Fruit fly (Drosophila melanogaster): ENCODE data around the gene CG4949.
A peak's percentile ranks its signal among the peaks of the same experiment; 100 is the strongest.

CG4949 gene

dm6 chrX:17123545-17124203 lies 45.0 kb downstream of the CG4949 start:
- no peak for TF ChIP-seq CG11617 (GFP tag; optimal IDR thresholded peaks at IDR 0.05)
- no peak for TF ChIP-seq toe (GFP tag; optimal IDR thresholded peaks at IDR 0.05)
- TF ChIP-seq Hr96 (GFP tag; optimal IDR thresholded peaks at IDR 0.05): no peak
- TF ChIP-seq CG12768 (GFP tag; optimal IDR thresholded peaks at IDR 0.05): no peak
- no peak for TF ChIP-seq Clk (GFP tag; optimal IDR thresholded peaks at IDR 0.05)
- TF ChIP-seq CG1620 (GFP tag; optimal IDR thresholded peaks at IDR 0.05): no peak
- no peak for TF ChIP-seq bab1 (GFP tag; optimal IDR thresholded peaks at IDR 0.05)
- no peak for TF ChIP-seq CG5204 (GFP tag; optimal IDR thresholded peaks at IDR 0.05)
- no peak for TF ChIP-seq Mnt (GFP tag; optimal IDR thresholded peaks at IDR 0.05)
- TF ChIP-seq ovo (GFP tag; optimal IDR thresholded peaks at IDR 0.05): no peak
- TF ChIP-seq CG14711 (tag; optimal IDR thresholded peaks at IDR 0.05): no peak
- no peak for TF ChIP-seq cnc (optimal IDR thresholded peaks at IDR 0.05)
- no peak for TF ChIP-seq cic (GFP tag; optimal IDR thresholded peaks at IDR 0.05)
- no peak for TF ChIP-seq kay (GFP tag; ENCODE audit: borderline replicate concordance)
- TF ChIP-seq pad (GFP tag; optimal IDR thresholded peaks at IDR 0.05): no peak
- no peak for TF ChIP-seq Crg-1 (GFP tag; optimal IDR thresholded peaks at IDR 0.05)
- TF ChIP-seq CG7101 (tag; optimal IDR thresholded peaks at IDR 0.05): no peak
- TF ChIP-seq CG7045 (GFP tag; optimal IDR thresholded peaks at IDR 0.05): no peak
- no peak for TF ChIP-seq CG33017 (tag; optimal IDR thresholded peaks at IDR 0.05)
- no peak for TF ChIP-seq tj (GFP tag; optimal IDR thresholded peaks at IDR 0.05)

dm6 chrX:17125017-17125821 lies 46.6 kb downstream of the CG4949 start:
- TF ChIP-seq CG12768 (GFP tag; optimal IDR thresholded peaks at IDR 0.05): no peak
- TF ChIP-seq ovo (GFP tag; optimal IDR thresholded peaks at IDR 0.05): peak; percentile 76
- peak; percentile 58 for TF ChIP-seq CG14711 (tag; optimal IDR thresholded peaks at IDR 0.05)
- TF ChIP-seq bab1 (GFP tag; optimal IDR thresholded peaks at IDR 0.05): peak; percentile 39
- peak; percentile 81 for TF ChIP-seq pad (GFP tag; optimal IDR thresholded peaks at IDR 0.05)
- no peak for TF ChIP-seq toe (GFP tag; optimal IDR thresholded peaks at IDR 0.05)
- no peak for TF ChIP-seq Crg-1 (GFP tag; optimal IDR thresholded peaks at IDR 0.05)
- no peak for TF ChIP-seq CG11617 (GFP tag; optimal IDR thresholded peaks at IDR 0.05)
- TF ChIP-seq cnc (optimal IDR thresholded peaks at IDR 0.05): no peak

DNA sequence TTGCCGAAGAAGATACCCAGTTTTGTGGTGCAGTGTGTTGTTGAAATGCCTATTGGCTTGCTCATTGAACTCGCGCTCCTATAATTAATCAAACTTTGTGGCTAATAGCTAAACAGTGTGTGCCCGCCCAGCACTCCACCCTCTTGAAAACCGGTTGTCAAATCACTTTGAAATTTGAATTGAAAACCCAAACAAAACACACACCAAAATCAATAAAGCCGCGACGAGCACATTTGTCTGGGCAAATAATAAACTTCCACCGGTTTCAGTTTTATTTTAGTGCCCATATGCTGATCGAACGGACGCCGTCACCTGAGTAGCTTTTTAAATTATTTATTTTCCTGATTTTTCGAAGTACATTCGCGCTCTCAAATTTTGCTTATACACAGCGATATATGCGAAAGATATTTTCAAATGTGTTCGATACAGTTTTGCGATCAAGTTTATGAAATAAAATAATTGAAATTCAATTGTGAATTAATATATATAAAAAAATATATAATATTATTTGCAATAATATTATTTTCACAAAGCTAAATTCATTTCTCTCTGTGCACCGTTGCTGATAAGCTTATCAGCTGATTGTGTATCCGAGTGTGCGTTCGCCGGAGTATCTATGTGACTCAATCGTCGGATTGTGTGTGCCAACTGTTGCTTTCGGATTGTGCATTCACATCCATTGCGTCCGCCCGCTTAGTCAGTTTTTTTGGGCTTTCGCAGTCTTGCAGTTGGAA lies 51.3 kb downstream of the CG4949 start:
- TF ChIP-seq Hr96 (GFP tag; optimal IDR thresholded peaks at IDR 0.05) (no peak), Mnt (GFP tag; optimal IDR thresholded peaks at IDR 0.05) (peak; percentile 1), pad (GFP tag; optimal IDR thresholded peaks at IDR 0.05) (peak; percentile 43), tj (GFP tag; optimal IDR thresholded peaks at IDR 0.05) (peak; percentile 52), Crg-1 (GFP tag; optimal IDR thresholded peaks at IDR 0.05) (peak; percentile 12), toe (GFP tag; optimal IDR thresholded peaks at IDR 0.05) (no peak), cic (GFP tag; optimal IDR thresholded peaks at IDR 0.05) (peak; percentile 14), bab1 (GFP tag; optimal IDR thresholded peaks at IDR 0.05) (peak; percentile 77), cnc (optimal IDR thresholded peaks at IDR 0.05) (no peak), CG1620 (GFP tag; optimal IDR thresholded peaks at IDR 0.05) (no peak), ovo (GFP tag; optimal IDR thresholded peaks at IDR 0.05) (peak; percentile 25), kay (GFP tag; ENCODE audit: borderline replicate concordance) (no peak), CG7101 (tag; optimal IDR thresholded peaks at IDR 0.05) (peak; percentile 84), Clk (GFP tag; optimal IDR thresholded peaks at IDR 0.05) (no peak), CG5204 (GFP tag; optimal IDR thresholded peaks at IDR 0.05) (no peak), CG7045 (GFP tag; optimal IDR thresholded peaks at IDR 0.05) (no peak), CG14711 (tag; optimal IDR thresholded peaks at IDR 0.05) (peak; percentile 74), CG11617 (GFP tag; optimal IDR thresholded peaks at IDR 0.05) (peak; percentile 83), CG12768 (GFP tag; optimal IDR thresholded peaks at IDR 0.05) (no peak), CG33017 (tag; optimal IDR thresholded peaks at IDR 0.05) (peak; percentile 79)

All from whole organism, adult.